Worm (Caenorhabditis elegans) whole organism, mixed stage, embryonic: ENCODE results near the gene vrk-1.
A peak's percentile ranks its signal among the peaks of the same experiment; 100 is the strongest.

Experiments used
- blmp-1 ChIP-seq: fragments of 150-350 bp; optimal IDR thresholded peaks from 2 replicates; lab custom pipeline; 2014; ENCODE audit warnings: missing biosample characterization, missing genetic modification characterization
- ceh-43 ChIP-seq: fragments of 200-800 bp; sonication (Bioruptor generic); optimal IDR thresholded peaks from 2 replicates; lab custom pipeline; 2018; ENCODE audit warnings: mild to moderate bottlenecking, missing genetic modification characterization, moderate library complexity, missing compliant biosample characterization
- ces-1 ChIP-seq: fragments of 150-350 bp; optimal IDR thresholded peaks from 2 replicates; lab custom pipeline; 2014; ENCODE audit warnings: missing biosample characterization, missing genetic modification reagents, missing genetic modification characterization
- elt-3 ChIP-seq: fragments of 150-350 bp; optimal IDR thresholded peaks from 2 replicates; lab custom pipeline; 2014; ENCODE audit warnings: missing biosample characterization, missing genetic modification characterization
- hlh-1 ChIP-seq: fragments of 150-350 bp; optimal IDR thresholded peaks from 2 replicates; lab custom pipeline; 2014; ENCODE audit warnings: missing biosample characterization, missing genetic modification reagents, missing genetic modification characterization
- lin-13 ChIP-seq: fragments of 150-350 bp; optimal IDR thresholded peaks from 2 replicates; lab custom pipeline; 2014; ENCODE audit warnings: missing biosample characterization, missing genetic modification characterization
- lin-32 ChIP-seq: fragments of 200-800 bp; sonication (Bioruptor generic); optimal IDR thresholded peaks from 2 replicates; lab custom pipeline; 2018; ENCODE audit warnings: mild to moderate bottlenecking, missing genetic modification characterization, missing compliant biosample characterization
- lsy-2 ChIP-seq: fragments of 150-350 bp; optimal IDR thresholded peaks from 2 replicates; lab custom pipeline; 2014; ENCODE audit warnings: missing biosample characterization, missing genetic modification characterization
- nhr-12 ChIP-seq: fragments of 150-350 bp; optimal IDR thresholded peaks from 2 replicates; lab custom pipeline; 2014; ENCODE audit warnings: missing biosample characterization, missing genetic modification characterization
- nhr-237 ChIP-seq: fragments of 150-350 bp; optimal IDR thresholded peaks from 2 replicates; lab custom pipeline; 2014; ENCODE audit warnings: missing biosample characterization, missing genetic modification characterization
- nhr-28 ChIP-seq: fragments of 150-350 bp; optimal IDR thresholded peaks from 2 replicates; lab custom pipeline; 2014; ENCODE audit warnings: missing biosample characterization, missing genetic modification characterization
- pha-4 ChIP-seq: fragments of 150-350 bp; optimal IDR thresholded peaks from 2 replicates; lab custom pipeline; 2018; ENCODE audit warnings: missing biosample characterization, missing genetic modification reagents, missing genetic modification characterization
- snpc-4 ChIP-seq: fragments of 150-350 bp; optimal IDR thresholded peaks from 2 replicates; lab custom pipeline; 2014; ENCODE audit warnings: missing biosample characterization, missing genetic modification characterization
- ztf-11 ChIP-seq: fragments of 150-350 bp; optimal IDR thresholded peaks from 2 replicates; lab custom pipeline; 2014; ENCODE audit warnings: missing biosample characterization, missing genetic modification characterization

- TF ChIP-seq lsy-2 (peak; percentile 30), pha-4 (tag; lab: Kevin White, UChicago) (no peak), ces-1 (GFP tag; lab: Kevin White, UChicago) (peak; percentile 89), snpc-4 (tag; lab: Kevin White, UChicago) (no peak), ceh-43 (GFP tag; lab: Kevin White, UChicago) (no peak), ztf-11 (tag; lab: Kevin White, UChicago) (no peak), nhr-12 (tag; lab: Kevin White, UChicago) (no peak), nhr-28 (tag; lab: Kevin White, UChicago) (no peak), lin-13 (tag; lab: Kevin White, UChicago) (peak; percentile 54), hlh-1 (tag; lab: Kevin White, UChicago) (no peak), elt-3 (tag; lab: Kevin White, UChicago) (no peak), lin-32 (GFP tag; lab: Kevin White, UChicago) (no peak), nhr-237 (tag; lab: Kevin White, UChicago) (no peak), blmp-1 (tag; lab: Kevin White, UChicago) (no peak)
Observed at ce11 chrII:5873564-5874070, 48.1 kb upstream of the vrk-1 start, which contains the start of gene tex-2.
